Worm (Caenorhabditis elegans) whole organism, mixed stage, embryonic: ENCODE results near the gene srt-28.

Source experiments
- M03D4.4 ChIP-seq: sonication (generic microtip); optimal IDR thresholded peaks from 2 replicates; lab custom pipeline; 2017; ENCODE audit warnings: mild to moderate bottlenecking, missing genetic modification characterization, missing compliant biosample characterization
- bed-3 ChIP-seq: fragments of 200-800 bp; sonication (Bioruptor generic); optimal IDR thresholded peaks from 3 replicates; lab custom pipeline; 2018; ENCODE audit warnings: mild to moderate bottlenecking, missing genetic modification characterization, moderate library complexity, missing compliant biosample characterization
- blmp-1 ChIP-seq: fragments of 150-350 bp; optimal IDR thresholded peaks from 2 replicates; lab custom pipeline; 2014; ENCODE audit warnings: missing biosample characterization, missing genetic modification characterization
- ceh-39 ChIP-seq: fragments of 150-350 bp; optimal IDR thresholded peaks from 2 replicates; lab custom pipeline; 2014; ENCODE audit warnings: missing biosample characterization, missing genetic modification characterization
- ceh-83 ChIP-seq: fragments of 200-800 bp; sonication (Bioruptor generic); optimal IDR thresholded peaks from 2 replicates; lab custom pipeline; 2018; ENCODE audit warnings: mild to moderate bottlenecking, missing genetic modification characterization, missing compliant biosample characterization
- ces-1 ChIP-seq: fragments of 150-350 bp; optimal IDR thresholded peaks from 2 replicates; lab custom pipeline; 2014; ENCODE audit warnings: missing biosample characterization, missing genetic modification reagents, missing genetic modification characterization
- cnd-1 ChIP-seq: fragments of 200-800 bp; sonication (Bioruptor generic); optimal IDR thresholded peaks from 2 replicates; lab custom pipeline; 2018; ENCODE audit warnings: mild to moderate bottlenecking, missing genetic modification characterization, missing compliant biosample characterization
- drap-1 ChIP-seq: fragments of 200-800 bp; sonication (Bioruptor generic); optimal IDR thresholded peaks from 3 replicates; lab custom pipeline; 2018; ENCODE audit warnings: mild to moderate bottlenecking, missing genetic modification characterization, missing compliant biosample characterization
- elt-1 ChIP-seq: sonication (generic microtip); optimal IDR thresholded peaks from 2 replicates; lab custom pipeline; 2017; ENCODE audit warnings: missing genetic modification characterization, mild to moderate bottlenecking, missing compliant biosample characterization, antibody characterized with exemption, moderate library complexity, borderline replicate concordance; ENCODE audit not compliant: insufficient read depth
- elt-3 ChIP-seq: fragments of 150-350 bp; optimal IDR thresholded peaks from 2 replicates; lab custom pipeline; 2014; ENCODE audit warnings: missing biosample characterization, missing genetic modification characterization
- flh-1 ChIP-seq: fragments of 200-800 bp; sonication (Bioruptor generic); optimal IDR thresholded peaks from 2 replicates; lab custom pipeline; 2018; ENCODE audit warnings: mild to moderate bottlenecking, missing genetic modification characterization, moderate library complexity, missing compliant biosample characterization
- ham-2 ChIP-seq: fragments of 200-800 bp; sonication (Bioruptor generic); optimal IDR thresholded peaks from 2 replicates; lab custom pipeline; 2018; ENCODE audit warnings: mild to moderate bottlenecking, missing genetic modification characterization, missing compliant biosample characterization
- hlh-1 ChIP-seq: fragments of 150-350 bp; optimal IDR thresholded peaks from 2 replicates; lab custom pipeline; 2014; ENCODE audit warnings: missing biosample characterization, missing genetic modification reagents, missing genetic modification characterization
- lin-13 ChIP-seq: fragments of 150-350 bp; optimal IDR thresholded peaks from 2 replicates; lab custom pipeline; 2014; ENCODE audit warnings: missing biosample characterization, missing genetic modification characterization
- lin-32 ChIP-seq: fragments of 200-800 bp; sonication (Bioruptor generic); optimal IDR thresholded peaks from 2 replicates; lab custom pipeline; 2018; ENCODE audit warnings: mild to moderate bottlenecking, missing genetic modification characterization, missing compliant biosample characterization
- mab-5 ChIP-seq: fragments of 150-350 bp; optimal IDR thresholded peaks from 2 replicates; lab custom pipeline; 2014; ENCODE audit warnings: missing biosample characterization, missing genetic modification characterization
- mep-1 ChIP-seq: fragments of 150-350 bp; optimal IDR thresholded peaks from 2 replicates; lab custom pipeline; 2017; ENCODE audit warnings: missing biosample characterization, missing genetic modification reagents, missing genetic modification characterization, inconsistent platforms
- mls-2 ChIP-seq: sonication (generic microtip); optimal IDR thresholded peaks from 2 replicates; lab custom pipeline; 2016; ENCODE audit warnings: mild to moderate bottlenecking, missing genetic modification characterization, moderate library complexity, missing compliant biosample characterization
- nhr-12 ChIP-seq: fragments of 150-350 bp; optimal IDR thresholded peaks from 2 replicates; lab custom pipeline; 2014; ENCODE audit warnings: missing biosample characterization, missing genetic modification characterization
- nhr-2 ChIP-seq: fragments of 150-350 bp; optimal IDR thresholded peaks from 2 replicates; lab custom pipeline; 2014; ENCODE audit warnings: missing biosample characterization, missing genetic modification characterization
- nhr-237 ChIP-seq: fragments of 150-350 bp; optimal IDR thresholded peaks from 2 replicates; lab custom pipeline; 2014; ENCODE audit warnings: missing biosample characterization, missing genetic modification characterization
- nhr-28 ChIP-seq: fragments of 150-350 bp; optimal IDR thresholded peaks from 2 replicates; lab custom pipeline; 2014; ENCODE audit warnings: missing biosample characterization, missing genetic modification characterization
- nhr-76 ChIP-seq: sonication (generic microtip); optimal IDR thresholded peaks from 2 replicates; lab custom pipeline; 2017; ENCODE audit warnings: missing biosample characterization, missing genetic modification characterization
- pha-4 ChIP-seq: fragments of 150-350 bp; optimal IDR thresholded peaks from 2 replicates; lab custom pipeline; 2018; ENCODE audit warnings: missing biosample characterization, missing genetic modification reagents, missing genetic modification characterization
- sem-2 ChIP-seq: fragments of 200-800 bp; sonication (Bioruptor generic); optimal IDR thresholded peaks from 2 replicates; lab custom pipeline; 2018; ENCODE audit warnings: mild to moderate bottlenecking, missing genetic modification characterization, missing compliant biosample characterization
- snpc-4 ChIP-seq: fragments of 150-350 bp; optimal IDR thresholded peaks from 2 replicates; lab custom pipeline; 2014; ENCODE audit warnings: missing biosample characterization, missing genetic modification characterization
- sptf-1 ChIP-seq: sonication (generic microtip); optimal IDR thresholded peaks from 2 replicates; lab custom pipeline; 2017; ENCODE audit warnings: mild to moderate bottlenecking, missing genetic modification characterization, moderate library complexity, missing compliant biosample characterization
- unc-120 ChIP-seq: sonication (generic microtip); optimal IDR thresholded peaks from 2 replicates; lab custom pipeline; 2017; ENCODE audit warnings: missing genetic modification characterization, missing compliant biosample characterization; ENCODE audit not compliant: poor library complexity, severe bottlenecking
- unc-39 ChIP-seq: fragments of 150-350 bp; optimal IDR thresholded peaks from 2 replicates; lab custom pipeline; 2014; ENCODE audit warnings: missing biosample characterization, missing genetic modification characterization
- unc-62 ChIP-seq: fragments of 150-350 bp; optimal IDR thresholded peaks from 2 replicates; lab custom pipeline; 2014; ENCODE audit warnings: missing biosample characterization, missing genetic modification reagents, missing genetic modification characterization
- zip-8 ChIP-seq: fragments of 150-350 bp; optimal IDR thresholded peaks from 2 replicates; lab custom pipeline; 2014; ENCODE audit warnings: missing biosample characterization, missing genetic modification characterization
- ztf-11 ChIP-seq: fragments of 150-350 bp; optimal IDR thresholded peaks from 2 replicates; lab custom pipeline; 2014; ENCODE audit warnings: missing biosample characterization, missing genetic modification characterization

The srt-28 gene

DNA sequence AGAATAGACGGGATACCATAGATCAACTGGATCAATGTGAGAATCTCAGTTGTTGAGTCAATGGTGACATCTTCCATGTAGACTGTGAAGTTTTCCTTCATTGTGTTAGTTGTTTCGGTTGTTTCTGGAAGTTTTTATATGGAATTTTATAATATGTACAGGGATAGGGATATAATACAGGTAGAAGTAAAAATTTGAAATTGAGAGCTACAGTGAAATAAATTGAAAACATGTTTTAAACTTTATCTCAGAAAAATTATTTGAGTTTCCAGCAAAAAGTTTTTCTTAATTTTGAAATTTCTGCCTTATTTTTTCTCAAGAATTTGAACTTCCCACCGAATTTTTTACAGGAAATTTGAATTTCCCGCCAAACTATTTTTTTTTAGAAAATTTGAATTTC is 28.9 kb upstream of the srt-28 start, which contains the start of gene srg-62:
srg-62 (minus strand) TSS at position 101 of the 400 bp plus-strand sequence.
- no peak for TF ChIP-seq elt-3
- TF ChIP-seq unc-120 (tag; lab: Kevin White, UChicago) = no peak
- TF ChIP-seq ces-1 (GFP tag; lab: Kevin White, UChicago) = no peak
- no peak for TF ChIP-seq hlh-1 (tag; lab: Kevin White, UChicago)
- no peak for TF ChIP-seq sptf-1
- TF ChIP-seq nhr-76 = no peak
- no peak for TF ChIP-seq nhr-2 (tag; lab: Kevin White, UChicago)
- no peak for TF ChIP-seq blmp-1
- TF ChIP-seq unc-39 = no peak
- TF ChIP-seq ceh-83 (GFP tag; lab: Kevin White, UChicago) = no peak
- TF ChIP-seq nhr-12 (tag; lab: Kevin White, UChicago) = no peak
- no peak for TF ChIP-seq zip-8 (tag; lab: Kevin White, UChicago)
- no peak for TF ChIP-seq pha-4 (tag; lab: Kevin White, UChicago)
- no peak for TF ChIP-seq nhr-237 (tag; lab: Kevin White, UChicago)
- TF ChIP-seq cnd-1 (tag; lab: Kevin White, UChicago) = no peak
- TF ChIP-seq nhr-28 (tag; lab: Kevin White, UChicago) = no peak
- no peak for TF ChIP-seq unc-62
- no peak for TF ChIP-seq ham-2
- no peak for TF ChIP-seq M03D4.4 (tag; lab: Kevin White, UChicago)
- TF ChIP-seq, all 35 proteins: peak for 0

DNA sequence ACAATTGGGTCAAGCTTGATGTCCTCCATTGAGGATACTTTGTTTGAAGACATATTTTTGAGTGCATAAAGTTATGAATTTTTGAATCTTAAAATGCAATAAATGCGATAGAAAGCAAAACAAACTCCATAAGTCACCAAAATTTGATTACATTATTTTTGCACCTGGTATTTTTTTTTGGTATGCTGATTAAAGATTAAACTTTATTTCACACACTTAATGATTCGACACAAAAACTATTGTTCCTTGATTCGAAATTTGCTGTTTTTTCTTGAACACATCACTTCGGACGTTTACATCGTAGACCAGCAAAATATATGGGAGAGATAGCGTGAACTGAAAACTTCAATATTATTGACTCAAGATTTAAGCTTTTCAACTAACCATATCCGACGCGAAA is 26.8 kb upstream of the srt-28 start, which contains the start of gene srg-61:
srg-61 (minus strand) TSS at position 101 of the 400 bp plus-strand sequence.
- TF ChIP-seq cnd-1 (tag; lab: Kevin White, UChicago) (no peak), ham-2 (no peak), bed-3 (GFP tag; lab: Kevin White, UChicago) (no peak), hlh-1 (tag; lab: Kevin White, UChicago) (no peak), M03D4.4 (tag; lab: Kevin White, UChicago) (no peak), nhr-76 (no peak), mls-2 (tag; lab: Kevin White, UChicago) (no peak), sem-2 (no peak), mab-5 (tag; lab: Kevin White, UChicago) (no peak), elt-1 (tag; lab: Kevin White, UChicago) (no peak), ceh-83 (GFP tag; lab: Kevin White, UChicago) (no peak), nhr-28 (tag; lab: Kevin White, UChicago) (no peak), nhr-237 (tag; lab: Kevin White, UChicago) (no peak)

DNA sequence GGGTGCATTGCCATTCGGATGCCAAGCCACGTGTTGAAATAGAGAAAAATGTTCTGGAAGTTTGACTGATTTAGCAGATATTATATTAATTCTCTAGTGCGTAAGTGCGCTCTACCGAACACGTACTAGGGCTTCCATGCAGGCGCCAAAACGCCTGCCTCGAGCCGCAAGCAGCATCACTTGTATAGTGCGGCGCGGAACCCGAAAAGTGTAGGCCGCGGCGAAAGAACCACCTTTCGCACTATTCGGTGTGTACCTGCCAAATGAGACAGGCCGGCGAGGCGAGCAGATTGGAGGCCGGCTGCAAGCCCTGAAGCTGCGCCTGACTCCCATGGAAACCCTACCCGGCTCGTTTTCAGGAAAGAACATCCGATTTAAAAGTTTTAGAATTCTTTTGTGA is 26.2 kb upstream of the srt-28 start:
- no peak for TF ChIP-seq lin-32 (GFP tag; lab: Kevin White, UChicago)
- no peak for TF ChIP-seq M03D4.4 (tag; lab: Kevin White, UChicago)
- no peak for TF ChIP-seq ceh-39 (tag; lab: Kevin White, UChicago)
- TF ChIP-seq zip-8 (tag; lab: Kevin White, UChicago) = no peak
- TF ChIP-seq nhr-237 (tag; lab: Kevin White, UChicago) = no peak
- no peak for TF ChIP-seq nhr-28 (tag; lab: Kevin White, UChicago)
- no peak for TF ChIP-seq blmp-1
- TF ChIP-seq nhr-12 (tag; lab: Kevin White, UChicago) = no peak
- TF ChIP-seq unc-120 (tag; lab: Kevin White, UChicago) = no peak
- no peak for TF ChIP-seq snpc-4 (tag; lab: Kevin White, UChicago)
- TF ChIP-seq elt-1 (tag; lab: Kevin White, UChicago) = no peak
- no peak for TF ChIP-seq sptf-1
- TF ChIP-seq pha-4 (tag; lab: Kevin White, UChicago) = no peak
- no peak for TF ChIP-seq cnd-1 (tag; lab: Kevin White, UChicago)
- TF ChIP-seq ceh-83 (GFP tag; lab: Kevin White, UChicago) = no peak

DNA sequence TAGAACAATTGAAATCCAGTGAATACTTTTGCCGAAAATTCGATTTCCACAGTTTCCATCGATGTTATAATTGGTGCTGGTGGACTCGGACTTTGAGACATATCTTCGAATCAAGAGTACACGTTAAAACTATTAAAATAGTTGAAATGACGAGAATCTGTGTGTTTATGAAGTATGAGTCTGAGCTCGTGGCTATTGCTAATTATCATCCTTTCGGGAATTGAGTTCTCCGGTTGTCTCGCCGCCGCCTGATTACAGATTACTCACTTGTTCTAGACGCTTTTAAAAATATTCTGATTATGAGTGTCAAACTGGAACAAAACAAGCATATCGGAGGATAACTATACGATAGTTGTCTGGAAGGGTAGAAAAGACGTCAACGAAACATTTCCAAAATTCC is 24.7 kb upstream of the srt-28 start, which contains the start of gene srg-56:
srg-56 (minus strand) TSS at position 101 of the 400 bp plus-strand sequence.
- TF ChIP-seq sptf-1 = no peak
- TF ChIP-seq ztf-11 (tag; lab: Kevin White, UChicago) = no peak
- no peak for TF ChIP-seq M03D4.4 (tag; lab: Kevin White, UChicago)
- no peak for TF ChIP-seq ceh-83 (GFP tag; lab: Kevin White, UChicago)
- TF ChIP-seq blmp-1 = no peak
- TF ChIP-seq nhr-76 = no peak
- TF ChIP-seq nhr-12 (tag; lab: Kevin White, UChicago) = no peak
- TF ChIP-seq unc-62 = no peak
- no peak for TF ChIP-seq flh-1
- no peak for TF ChIP-seq lin-32 (GFP tag; lab: Kevin White, UChicago)
- TF ChIP-seq lin-13 (tag; lab: Kevin White, UChicago) = no peak
- no peak for TF ChIP-seq nhr-237 (tag; lab: Kevin White, UChicago)
- TF ChIP-seq mab-5 (tag; lab: Kevin White, UChicago) = no peak
- TF ChIP-seq pha-4 (tag; lab: Kevin White, UChicago) = no peak
- TF ChIP-seq mep-1 = no peak
- no peak for TF ChIP-seq drap-1
